Worm (Caenorhabditis elegans) whole organism, L1 larva: ENCODE measurements around the gene ZK1320.13.

Experiments used
- blmp-1 ChIP-seq: fragments of 150-350 bp; optimal IDR thresholded peaks from 2 replicates; lab custom pipeline; 2014; ENCODE audit warnings: missing biosample characterization, missing genetic modification characterization
- ces-1 ChIP-seq: fragments of 150-350 bp; optimal IDR thresholded peaks from 2 replicates; lab custom pipeline; 2014; ENCODE audit warnings: missing biosample characterization, missing genetic modification reagents, missing genetic modification characterization
- dpl-1 ChIP-seq, 3 experiments: fragments of 150-350 bp in 2 of 3; sonication (generic microtip) in 1 of 3; optimal IDR thresholded peaks; 2 replicates each; lab custom pipeline; 2014 to 2017; ENCODE audit warnings: missing biosample characterization in 3 of 3, missing genetic modification characterization in 3 of 3, missing genetic modification reagents in 3 of 3
- dsc-1 ChIP-seq: sonication (generic microtip); optimal IDR thresholded peaks from 2 replicates; lab custom pipeline; 2016; ENCODE audit warnings: mild to moderate bottlenecking, missing genetic modification characterization, missing compliant biosample characterization
- efl-1 ChIP-seq, 4 experiments: fragments of 150-350 bp; optimal IDR thresholded peaks in 3 of 4; peaks in 1 of 4; 1 replicate in 1 of 4; 2 replicates in 3 of 4; lab custom pipeline; 2014; ENCODE audit warnings: missing biosample characterization in 2 of 4, missing genetic modification characterization in 2 of 4, missing genetic modification reagents in 2 of 4
- egl-13 ChIP-seq: sonication (generic microtip); optimal IDR thresholded peaks from 2 replicates; lab custom pipeline; 2016; ENCODE audit warnings: missing genotype, missing genetic modification reagents, missing genetic modification characterization, missing compliant biosample characterization
- fkh-10 ChIP-seq: sonication (generic microtip); optimal IDR thresholded peaks from 2 replicates; lab custom pipeline; 2017; ENCODE audit warnings: missing biosample characterization, missing genetic modification reagents, missing genetic modification characterization
- hpl-2 ChIP-seq: fragments of 150-350 bp; optimal IDR thresholded peaks from 2 replicates; lab custom pipeline; 2014; ENCODE audit warnings: missing biosample characterization, missing genetic modification reagents, missing genetic modification characterization
- irx-1 ChIP-seq: sonication (generic microtip); optimal IDR thresholded peaks from 2 replicates; lab custom pipeline; 2016; ENCODE audit warnings: missing genetic modification characterization, missing compliant biosample characterization
- lin-14 ChIP-seq: fragments of 200-800 bp; sonication (Bioruptor generic); optimal IDR thresholded peaks from 2 replicates; lab custom pipeline; 2018; ENCODE audit warnings: mild to moderate bottlenecking, missing genetic modification characterization, moderate library complexity, missing compliant biosample characterization
- lin-39 ChIP-seq: fragments of 150-350 bp; optimal IDR thresholded peaks from 2 replicates; lab custom pipeline; 2014; ENCODE audit warnings: missing biosample characterization, missing genetic modification reagents, missing genetic modification characterization
- lsy-2 ChIP-seq, 2 experiments: fragments of 150-350 bp; optimal IDR thresholded peaks; 2 replicates each; lab custom pipeline; 2014; ENCODE audit warnings: missing biosample characterization in 2 of 2, missing genetic modification characterization in 2 of 2
- mdl-1 ChIP-seq, 2 experiments: fragments of 150-350 bp; optimal IDR thresholded peaks; 2 replicates each; lab custom pipeline; 2014 to 2017; ENCODE audit warnings: missing biosample characterization in 2 of 2, missing genetic modification characterization in 2 of 2, inconsistent platforms in 1 of 2
- nhr-19 ChIP-seq: fragments of 200-800 bp; sonication (Bioruptor generic); conservative IDR thresholded peaks from 2 replicates; pipeline ENCODE4 v1.3.6; 2022; ENCODE audit warnings: missing genetic modification characterization, missing compliant biosample characterization
- nhr-237 ChIP-seq: fragments of 150-350 bp; optimal IDR thresholded peaks from 2 replicates; lab custom pipeline; 2014; ENCODE audit warnings: missing biosample characterization, missing genetic modification characterization
- nhr-90 ChIP-seq: sonication (generic microtip); optimal IDR thresholded peaks from 2 replicates; lab custom pipeline; 2016; ENCODE audit warnings: mild to moderate bottlenecking, missing genetic modification characterization, missing compliant biosample characterization; ENCODE audit not compliant: poor library complexity
- pag-3 ChIP-seq: sonication (generic microtip); optimal IDR thresholded peaks from 2 replicates; lab custom pipeline; 2017; ENCODE audit warnings: missing genetic modification characterization, mild to moderate bottlenecking, missing compliant biosample characterization, antibody characterized with exemption, borderline replicate concordance; ENCODE audit not compliant: insufficient read depth
- rnt-1 ChIP-seq: sonication (generic microtip); optimal IDR thresholded peaks from 2 replicates; lab custom pipeline; 2016; ENCODE audit warnings: mild to moderate bottlenecking, missing genetic modification characterization, moderate library complexity, missing compliant biosample characterization
- skn-1 ChIP-seq: fragments of 150-350 bp; optimal IDR thresholded peaks from 2 replicates; lab custom pipeline; 2014; ENCODE audit warnings: missing biosample characterization, missing genetic modification characterization
- tlp-1 ChIP-seq: fragments of 150-350 bp; optimal IDR thresholded peaks from 2 replicates; lab custom pipeline; 2014; ENCODE audit warnings: missing biosample characterization, missing genetic modification characterization
- unc-62 ChIP-seq: fragments of 150-350 bp; optimal IDR thresholded peaks from 2 replicates; lab custom pipeline; 2014; ENCODE audit warnings: missing biosample characterization, missing genetic modification reagents, missing genetic modification characterization
- zip-4 ChIP-seq: fragments of 200-800 bp; sonication (Bioruptor generic); optimal IDR thresholded peaks from 2 replicates; lab custom pipeline; 2018; ENCODE audit warnings: mild to moderate bottlenecking, missing genetic modification characterization, moderate library complexity, missing compliant biosample characterization

ZK1320.13 gene

DNA sequence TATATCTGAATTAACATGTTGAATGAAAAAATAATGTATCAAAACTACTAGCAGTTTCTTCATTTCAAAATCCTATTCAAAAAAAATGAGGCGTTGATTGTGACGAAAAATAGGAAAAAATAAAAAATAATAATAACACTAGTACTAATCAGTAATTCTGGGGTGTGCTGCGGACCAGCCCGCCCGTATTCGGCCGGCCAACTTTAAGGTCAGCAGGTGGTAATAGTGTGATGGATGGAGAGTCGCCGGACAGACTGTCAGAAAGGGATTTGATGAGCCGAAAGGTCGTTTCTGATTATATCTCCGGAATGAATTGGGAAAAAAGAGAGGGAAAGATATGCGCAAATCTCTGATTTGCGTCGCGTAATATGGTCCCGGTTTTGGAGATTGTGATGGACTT lies 43.9 kb downstream of the ZK1320.13 start, which contains the start of gene cutl-2:
cutl-2 (minus strand) TSS at position 210 of the 400 bp plus-strand sequence.
- no peak for TF ChIP-seq rnt-1
- no peak for TF ChIP-seq lin-39 (tag; lab: Kevin White, UChicago)
- TF ChIP-seq unc-62 (GFP tag; lab: Kevin White, UChicago), result no peak
- TF ChIP-seq tlp-1, result no peak

DNA sequence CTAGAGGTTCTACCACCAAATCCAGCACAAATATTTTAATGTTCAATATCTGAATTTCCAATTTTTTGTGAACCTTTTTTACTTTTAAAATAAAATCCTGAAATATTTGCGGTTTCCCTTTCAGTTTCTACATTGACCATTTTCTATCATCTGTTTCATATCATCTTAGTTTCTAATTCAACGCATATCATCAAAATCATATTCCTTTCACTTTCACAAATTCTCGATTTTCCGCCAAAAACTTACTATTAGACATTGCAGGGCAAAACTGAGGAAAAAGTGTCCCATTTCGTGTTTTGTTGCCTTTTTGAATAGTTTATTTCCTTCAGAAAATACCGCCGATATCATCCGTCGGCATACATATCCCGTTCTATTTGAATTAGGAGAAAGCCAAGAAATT lies 44.5 kb downstream of the ZK1320.13 start:
- peak; percentile 84 for TF ChIP-seq blmp-1 (tag; lab: Kevin White, UChicago)
- TF ChIP-seq ces-1 (GFP tag; lab: Kevin White, UChicago), result no peak

DNA sequence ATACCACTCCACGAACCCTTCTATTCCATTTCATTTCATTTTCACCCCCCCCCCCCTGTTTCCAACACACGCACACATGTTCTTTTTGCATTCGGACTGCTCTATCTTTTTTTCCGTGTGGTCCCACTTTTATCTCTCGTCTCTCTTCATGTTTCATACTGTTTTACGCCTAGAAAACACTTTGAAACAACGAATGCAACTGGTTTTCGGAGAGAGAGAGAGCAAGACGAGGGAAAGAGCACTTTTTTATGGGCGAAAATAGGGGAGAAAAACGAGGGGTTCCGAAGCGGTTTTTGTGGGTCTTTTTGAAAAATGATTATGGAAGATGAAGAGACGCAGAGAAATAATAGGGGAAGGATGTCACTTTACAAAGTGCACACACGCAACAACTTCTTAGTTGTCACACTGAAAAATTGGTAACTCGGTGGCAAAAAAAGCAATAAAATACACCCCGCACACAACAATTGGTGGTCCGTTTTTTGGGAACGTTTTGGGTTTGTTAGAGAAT lies 46.7 kb downstream of the ZK1320.13 start:
- TF ChIP-seq dpl-1 (GFP tag; optimal IDR thresholded peaks at IDR 0.05; lab: Kevin White, UChicago) (no peak), rnt-1 (peak; percentile 55), lsy-2 (tag; optimal IDR thresholded peaks at IDR 0.05; lab: Kevin White, UChicago) (peak in 1 of 2 experiments; percentile 8), dsc-1 (tag; lab: Kevin White, UChicago) (peak; percentile 64), egl-13 (tag; lab: Kevin White, UChicago) (no peak), lin-14 (GFP tag; lab: Kevin White, UChicago) (peak; percentile 81)

DNA sequence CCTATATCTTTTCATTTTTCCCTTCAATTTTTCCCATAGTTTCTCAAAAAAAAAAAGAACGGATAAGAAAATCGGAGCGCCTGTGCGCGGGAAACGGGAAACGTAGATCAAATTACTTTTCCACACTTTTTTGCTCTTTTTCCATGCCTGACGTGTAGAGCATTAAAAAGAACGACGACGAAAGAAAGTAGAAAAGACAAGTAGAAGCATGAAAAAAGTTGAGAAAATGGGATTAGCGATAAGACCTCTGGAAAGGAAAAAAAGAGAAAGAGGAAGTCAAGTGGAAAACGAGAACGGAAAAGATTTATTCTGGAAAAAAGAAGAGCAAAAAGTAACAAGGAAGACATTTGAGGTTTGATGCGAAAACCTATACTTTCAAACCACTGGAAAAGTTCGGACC lies 47.9 kb downstream of the ZK1320.13 start:
- TF ChIP-seq nhr-90 (no peak), fkh-10 (GFP tag; lab: Kevin White, UChicago) (peak; percentile 92), nhr-237 (tag; lab: Kevin White, UChicago) (no peak), lin-14 (GFP tag; lab: Kevin White, UChicago) (peak; percentile 19)

DNA sequence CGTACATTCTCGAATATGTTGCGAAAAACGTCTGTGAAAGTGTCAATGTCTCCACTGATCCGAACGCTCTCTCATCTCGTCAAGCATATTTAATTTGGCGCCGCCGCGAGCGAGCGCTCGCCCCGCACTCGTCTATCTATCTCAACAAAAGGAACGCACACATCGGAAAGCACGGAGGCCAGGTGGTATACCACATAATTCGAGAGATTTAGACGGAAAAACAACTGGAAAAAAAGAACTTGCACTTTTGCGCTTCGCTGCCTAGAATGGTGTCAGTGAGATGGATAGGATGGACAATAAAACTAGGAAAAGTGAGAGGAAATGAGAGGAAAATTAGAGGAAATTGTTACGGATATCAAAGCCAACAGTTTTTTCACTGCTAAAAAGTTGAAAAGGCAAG lies 48.6 kb downstream of the ZK1320.13 start:
- TF ChIP-seq hpl-2 (no peak), lin-14 (GFP tag; lab: Kevin White, UChicago) (peak; percentile 13), skn-1 (tag; lab: Kevin White, UChicago) (no peak), mdl-1 (tag; optimal IDR thresholded peaks at IDR 0.05; lab: Kevin White, UChicago) (no peak), unc-62 (GFP tag; lab: Kevin White, UChicago) (no peak), nhr-19 (GFP tag; lab: Robert Waterston, UW) (no peak), irx-1 (tag; lab: Kevin White, UChicago) (no peak), zip-4 (GFP tag; lab: Kevin White, UChicago) (no peak), nhr-90 (no peak), blmp-1 (tag; lab: Kevin White, UChicago) (peak; percentile 74)

DNA sequence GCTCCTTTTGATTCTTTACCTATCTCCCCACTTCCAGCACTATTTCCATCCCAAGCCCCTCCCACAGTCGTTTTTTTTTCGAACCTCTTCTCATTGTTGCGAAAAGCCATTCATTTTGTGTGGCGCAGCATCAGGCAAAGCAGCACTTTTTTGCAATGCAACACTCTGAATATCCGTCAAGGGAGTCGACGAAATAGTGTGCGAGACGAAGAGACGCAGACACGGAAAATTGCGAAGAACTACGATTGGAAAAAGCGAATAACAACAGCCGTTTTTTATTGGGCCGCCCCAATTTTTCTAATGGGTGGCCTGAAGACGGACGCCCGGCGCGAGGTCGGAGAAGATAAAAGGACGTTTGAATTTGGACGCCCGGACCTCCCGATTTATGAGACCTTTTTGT lies 49.3 kb downstream of the ZK1320.13 start:
- TF ChIP-seq efl-1 (optimal IDR thresholded peaks at IDR 0.05; lab: Kevin White, UChicago), result no peak
- peak in 1 of 2 experiments; percentile 12 for TF ChIP-seq efl-1 (GFP tag; optimal IDR thresholded peaks at IDR 0.05 in 1 of 2; lab: Kevin White, UChicago)
- peak; percentile 46 for TF ChIP-seq lin-14 (GFP tag; lab: Kevin White, UChicago)
- TF ChIP-seq pag-3, result no peak

DNA sequence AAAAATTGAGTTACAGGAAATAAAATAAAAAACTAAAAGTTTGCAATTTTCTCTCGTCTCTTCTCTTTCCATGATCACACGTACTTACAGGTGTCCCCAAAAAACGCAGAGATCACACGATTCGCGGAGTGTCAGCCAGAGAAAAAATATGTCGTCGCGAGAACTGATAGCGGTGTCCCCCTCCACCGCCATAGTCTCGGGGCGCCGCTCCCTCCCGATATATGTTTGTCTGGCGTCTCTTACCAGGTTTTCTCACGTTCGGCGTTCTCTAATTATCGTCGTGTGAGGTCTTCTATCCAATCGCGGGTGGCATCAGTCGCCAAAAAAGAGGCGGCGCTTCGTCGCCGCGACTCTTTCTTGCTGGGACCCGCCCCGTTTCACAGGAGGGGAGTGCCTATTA lies 51.2 kb downstream of the ZK1320.13 start, which contains the start of gene mab-3:
mab-3 (plus strand) TSS at position 328 of the 400 bp plus-strand sequence.
- TF ChIP-seq lin-14 (GFP tag; lab: Kevin White, UChicago) (peak; percentile 61), rnt-1 (peak; percentile 15), nhr-19 (GFP tag; lab: Robert Waterston, UW) (peak; percentile 34; the same call in 1 of the 2 replicates)
